Worm (Caenorhabditis elegans) whole organism, L1 larva: ENCODE data around the gene tba-7.

ENCODE experiments used
- ama-1 ChIP-seq: fragments of 150-350 bp; optimal IDR thresholded peaks from 2 replicates; lab custom pipeline; 2014
- ceh-88 ChIP-seq: fragments of 200-800 bp; sonication (Bioruptor generic); IDR thresholded peaks from 2 replicates; pipeline ENCODE4 v1.3.6; 2022; ENCODE audit warnings: missing genetic modification characterization, missing compliant biosample characterization
- fkh-8 ChIP-seq: sonication (generic microtip); optimal IDR thresholded peaks from 2 replicates; lab custom pipeline; 2016; ENCODE audit warnings: mild to moderate bottlenecking, missing genetic modification characterization, missing compliant biosample characterization
- rnt-1 ChIP-seq: sonication (generic microtip); optimal IDR thresholded peaks from 2 replicates; lab custom pipeline; 2016; ENCODE audit warnings: mild to moderate bottlenecking, missing genetic modification characterization, moderate library complexity, missing compliant biosample characterization
- skn-1 ChIP-seq: fragments of 150-350 bp; optimal IDR thresholded peaks from 2 replicates; lab custom pipeline; 2014; ENCODE audit warnings: missing biosample characterization, missing genetic modification characterization
- zag-1 ChIP-seq: fragments of 150-350 bp; optimal IDR thresholded peaks from 2 replicates; lab custom pipeline; 2014; ENCODE audit warnings: missing biosample characterization, missing genetic modification characterization

DNA sequence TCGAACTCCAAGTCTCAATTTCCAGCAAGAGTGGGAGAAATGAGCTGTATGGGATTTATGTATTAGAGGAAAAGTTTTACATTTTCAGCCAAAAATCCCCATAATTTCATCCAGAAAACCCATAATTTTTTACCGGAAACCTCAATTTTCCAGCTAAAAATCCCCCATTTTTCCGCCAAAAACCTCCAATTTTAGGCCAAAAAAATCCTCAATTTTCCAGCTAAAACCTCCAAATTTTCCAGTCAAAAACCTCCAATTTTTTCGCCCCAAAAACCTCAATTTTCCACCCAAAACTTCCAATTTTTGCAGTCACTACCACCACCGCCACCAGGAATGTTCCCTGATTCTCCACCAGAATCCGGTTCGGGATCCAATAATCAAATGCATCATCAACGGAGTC lies 30.1 kb downstream of the tba-7 start:
- TF ChIP-seq ceh-88 (GFP tag; lab: Robert Waterston, UW), result no peak
- no peak for TF ChIP-seq fkh-8 (tag; lab: Kevin White, UChicago)
- TF ChIP-seq ama-1, result no peak
- no peak for TF ChIP-seq skn-1 (tag; lab: Kevin White, UChicago)
- no peak for TF ChIP-seq zag-1 (tag; lab: Kevin White, UChicago)
- no peak for TF ChIP-seq rnt-1 (tag; lab: Kevin White, UChicago)
